Worm (Caenorhabditis elegans) whole organism, young adult: ENCODE measurements around the gene grp-1.

Experiments
- aptf-2 ChIP-seq: fragments of 200-800 bp; sonication (Bioruptor generic); conservative IDR thresholded peaks from 2 replicates; pipeline ENCODE4 v1.3.6; 2022; ENCODE audit warnings: missing genetic modification reagents, missing genetic modification characterization, missing compliant biosample characterization
- aptf-3 ChIP-seq: fragments of 200-800 bp; sonication (Bioruptor generic); IDR thresholded peaks from 2 replicates; pipeline ENCODE4 v1.3.6; 2022; ENCODE audit warnings: missing genetic modification characterization, missing compliant biosample characterization
- cebp-2 ChIP-seq: fragments of 200-800 bp; sonication (Bioruptor generic); IDR thresholded peaks from 2 replicates; pipeline ENCODE4 v1.3.6; 2022; ENCODE audit warnings: missing genetic modification characterization, missing compliant biosample characterization
- ceh-79 ChIP-seq: sonication (generic microtip); optimal IDR thresholded peaks from 2 replicates; lab custom pipeline; 2017; ENCODE audit warnings: mild to moderate bottlenecking, missing genetic modification characterization, missing compliant biosample characterization
- him-1 ChIP-seq: sonication (generic microtip); optimal IDR thresholded peaks from 2 replicates; lab custom pipeline; 2016; ENCODE audit warnings: missing genotype, missing genetic modification reagents, missing genetic modification characterization, missing compliant biosample characterization
- hmg-1.2 ChIP-seq: fragments of 200-800 bp; sonication (Bioruptor generic); IDR thresholded peaks from 2 replicates; pipeline ENCODE4 v1.3.6; 2022; ENCODE audit warnings: missing genetic modification reagents, missing genetic modification characterization, missing compliant biosample characterization
- madf-6 ChIP-seq: fragments of 200-800 bp; sonication (Bioruptor generic); IDR thresholded peaks from 2 replicates; pipeline ENCODE4 v1.3.6; 2022; ENCODE audit warnings: missing genetic modification reagents, missing genetic modification characterization, missing compliant biosample characterization
- nhr-120 ChIP-seq: fragments of 200-800 bp; sonication (Bioruptor generic); IDR thresholded peaks from 2 replicates; pipeline ENCODE4 v1.3.6; 2022; ENCODE audit warnings: missing genetic modification characterization, missing compliant biosample characterization
- snpc-4 ChIP-seq, 5 experiments: fragments of 150-350 bp in 1 of 5; sonication (generic microtip) in 4 of 5; optimal IDR thresholded peaks; 2 replicates each; lab custom pipeline; 2014 to 2018; ENCODE audit warnings: missing genetic modification characterization in 5 of 5, missing biosample characterization in 3 of 5, antibody characterized with exemption in 2 of 5, mild to moderate bottlenecking in 2 of 5, missing compliant biosample characterization in 2 of 5, missing genotype in 2 of 5, moderate library complexity in 2 of 5, missing genetic modification reagents in 1 of 5
- somi-1 ChIP-seq: fragments of 200-800 bp; sonication (Bioruptor generic); optimal IDR thresholded peaks from 2 replicates; lab custom pipeline; 2018; ENCODE audit warnings: mild to moderate bottlenecking, missing genetic modification characterization, missing compliant biosample characterization

DNA sequence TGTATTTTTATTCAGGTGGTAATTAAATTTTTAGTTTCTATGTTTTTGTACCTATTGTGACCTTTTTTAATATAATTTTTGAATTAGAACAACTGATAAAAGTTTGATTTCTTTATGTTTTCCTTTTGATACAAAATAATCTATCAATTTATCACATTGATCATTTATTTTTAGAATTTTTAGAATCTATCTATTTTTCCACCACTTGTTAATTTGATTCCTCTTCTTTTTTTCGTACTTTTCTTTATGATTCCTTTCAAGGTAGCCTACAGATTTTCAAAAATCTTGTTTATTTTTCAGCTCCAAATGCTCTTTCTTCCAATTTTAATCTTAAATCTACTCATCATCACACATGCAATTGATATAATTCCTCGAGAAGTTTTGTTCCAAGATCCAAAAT is 47.6 kb upstream of the grp-1 start, which contains the start of gene dpf-6:
- TF ChIP-seq madf-6 (GFP tag; lab: Robert Waterston, UW) = no peak
- TF ChIP-seq somi-1 = no peak
- no peak for TF ChIP-seq nhr-120 (GFP tag; lab: Robert Waterston, UW)
- TF ChIP-seq him-1 (tag; lab: Kevin White, UChicago) = no peak
- TF ChIP-seq snpc-4 (GFP tag; optimal IDR thresholded peaks at IDR 0.05; lab: Kevin White, UChicago) = no peak
- TF ChIP-seq snpc-4 (tag; optimal IDR thresholded peaks at IDR 0.05; lab: Kevin White, UChicago) = no peak
- no peak for TF ChIP-seq ceh-79 (tag; lab: Kevin White, UChicago)
- TF ChIP-seq hmg-1.2 (GFP tag; lab: Robert Waterston, UW) = no peak
- no peak for TF ChIP-seq aptf-2 (GFP tag; lab: Robert Waterston, UW)
- TF ChIP-seq cebp-2 (GFP tag; lab: Robert Waterston, UW) = no peak
- no peak for TF ChIP-seq aptf-3 (GFP tag; lab: Robert Waterston, UW)
